Fruit fly (Drosophila melanogaster): ENCODE measurements around the gene CG12123.

DNA sequence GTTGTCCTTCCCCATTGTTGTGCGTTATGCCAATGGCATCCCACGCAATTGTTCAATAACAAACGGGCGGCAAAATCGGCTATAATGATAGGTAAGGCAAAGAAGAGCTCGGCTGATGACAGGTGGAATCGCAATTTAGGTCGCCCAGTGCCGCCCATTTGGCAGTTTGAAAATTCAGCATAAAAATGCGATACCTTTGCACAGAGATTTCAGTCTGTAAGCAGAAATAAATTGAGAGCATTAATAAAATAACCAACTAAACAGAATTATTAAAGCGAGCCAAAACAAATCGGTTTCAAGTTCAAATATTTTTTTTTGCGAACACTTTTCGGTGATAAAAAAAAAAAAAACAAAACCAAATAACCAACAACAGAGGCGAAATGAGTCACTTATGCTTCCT is 41.5 kb upstream of the CG12123 start, which contains the start of gene CG33223:
- TF ChIP-seq pan (optimal IDR thresholded peaks at IDR 0.05) (no peak), usp (GFP tag; optimal IDR thresholded peaks at IDR 0.05) (no peak), CG8478 (optimal IDR thresholded peaks at IDR 0.05) (no peak), psq (optimal IDR thresholded peaks at IDR 0.05) (no peak), EcR (GFP tag; optimal IDR thresholded peaks at IDR 0.05) (no peak)
